Fruit fly (Drosophila melanogaster) whole organism, embryonic: ENCODE measurements around the gene CG7924.

Experiments used
- Bteb2 ChIP-seq: fragments of 200-800 bp; sonication (Bioruptor generic); optimal IDR thresholded peaks from 2 replicates; lab custom pipeline; 2016; ENCODE audit warnings: missing biosample characterization, missing genetic modification characterization
- CG10209 ChIP-seq: fragments of 200-800 bp; sonication (Bioruptor generic); optimal IDR thresholded peaks from 3 replicates; lab custom pipeline; 2017; ENCODE audit warnings: missing biosample characterization, mild to moderate bottlenecking, missing genetic modification characterization, missing genetic modification reagents
- CG12659 ChIP-seq: fragments of 200-800 bp; sonication (Bioruptor generic); optimal IDR thresholded peaks from 3 replicates; lab custom pipeline; 2017; ENCODE audit warnings: mild to moderate bottlenecking, missing biosample characterization, missing genetic modification reagents, missing genetic modification characterization
- CG13296 ChIP-seq: fragments of 200-800 bp; sonication (Bioruptor generic); optimal IDR thresholded peaks from 3 replicates; lab custom pipeline; 2018; ENCODE audit warnings: missing biosample characterization, mild to moderate bottlenecking, missing genetic modification characterization
- CG13775 ChIP-seq: fragments of 200-800 bp; sonication (Bioruptor generic); optimal IDR thresholded peaks from 3 replicates; lab custom pipeline; 2017; ENCODE audit warnings: missing biosample characterization, mild to moderate bottlenecking, missing genetic modification characterization
- CG16815 ChIP-seq: fragments of 200-800 bp; sonication (Bioruptor generic); optimal IDR thresholded peaks from 3 replicates; lab custom pipeline; 2017; ENCODE audit warnings: missing biosample characterization, mild to moderate bottlenecking, missing genetic modification characterization
- CG17186 ChIP-seq: fragments of 200-800 bp; sonication (Bioruptor generic); optimal IDR thresholded peaks from 3 replicates; lab custom pipeline; 2017; ENCODE audit warnings: missing biosample characterization, missing genetic modification reagents, missing genetic modification characterization
- CG17359 ChIP-seq: fragments of 200-800 bp; sonication (Bioruptor generic); optimal IDR thresholded peaks from 3 replicates; lab custom pipeline; 2018; ENCODE audit warnings: missing biosample characterization, mild to moderate bottlenecking, missing genetic modification characterization, moderate library complexity
- CG17361 ChIP-seq: fragments of 200-800 bp; sonication (Bioruptor generic); IDR thresholded peaks from 3 replicates; pipeline ENCODE4 v1.3.6; 2022; ENCODE audit warnings: missing biosample characterization, missing genetic modification characterization
- CG18262 ChIP-seq: fragments of 200-800 bp; optimal IDR thresholded peaks from 3 replicates; lab custom pipeline; 2019; ENCODE audit warnings: missing biosample characterization, mild to moderate bottlenecking, missing genetic modification characterization, moderate library complexity
- CG18599 ChIP-seq: fragments of 200-800 bp; sonication (Bioruptor generic); optimal IDR thresholded peaks from 3 replicates; lab custom pipeline; 2017; ENCODE audit warnings: missing biosample characterization, missing genetic modification characterization, mild to moderate bottlenecking, moderate library complexity, missing genetic modification reagents
- CG18619 ChIP-seq: fragments of 200-800 bp; sonication (Bioruptor generic); optimal IDR thresholded peaks from 3 replicates; lab custom pipeline; 2017; ENCODE audit warnings: missing biosample characterization, mild to moderate bottlenecking, missing genetic modification characterization
- CG31365 ChIP-seq: fragments of 200-800 bp; sonication (Bioruptor generic); optimal IDR thresholded peaks from 2 replicates; lab custom pipeline; 2018; ENCODE audit warnings: missing biosample characterization, mild to moderate bottlenecking, missing genetic modification characterization
- CG32767 ChIP-seq: fragments of 200-800 bp; sonication (Bioruptor generic); IDR thresholded peaks from 2 replicates; pipeline ENCODE4 v1.3.6; 2022; ENCODE audit warnings: missing biosample characterization, missing genetic modification characterization
- CG33557 ChIP-seq: fragments of 200-800 bp; sonication (Bioruptor generic); optimal IDR thresholded peaks from 2 replicates; lab custom pipeline; 2019; ENCODE audit warnings: missing biosample characterization, mild to moderate bottlenecking, missing genetic modification characterization, moderate library complexity
- CG3847 ChIP-seq: fragments of 200-800 bp; sonication (Bioruptor generic); IDR thresholded peaks from 2 replicates; pipeline ENCODE4 v1.3.6; 2022; ENCODE audit warnings: missing biosample characterization, missing genetic modification characterization
- CG4360 ChIP-seq: fragments of 200-800 bp; sonication (Bioruptor generic); IDR thresholded peaks from 2 replicates; pipeline ENCODE4 v1.3.6; 2022; ENCODE audit warnings: missing biosample characterization, missing genetic modification characterization
- CG4424 ChIP-seq: fragments of 200-800 bp; sonication (Bioruptor generic); optimal IDR thresholded peaks from 3 replicates; lab custom pipeline; 2016; ENCODE audit warnings: missing biosample characterization, missing genetic modification characterization
- CG6272 ChIP-seq: fragments of 200-800 bp; sonication (Bioruptor generic); IDR thresholded peaks from 2 replicates; pipeline ENCODE4 v1.3.6; 2022; ENCODE audit warnings: missing biosample characterization, missing genetic modification characterization
- CG6689 ChIP-seq: fragments of 200-800 bp; sonication (Bioruptor generic); IDR thresholded peaks from 2 replicates; pipeline ENCODE4 v1.3.6; 2022; ENCODE audit warnings: missing biosample characterization, missing genetic modification characterization
- CG8359 ChIP-seq: fragments of 200-800 bp; sonication (Bioruptor generic); optimal IDR thresholded peaks from 2 replicates; lab custom pipeline; 2017; ENCODE audit warnings: missing biosample characterization, mild to moderate bottlenecking, missing genetic modification characterization, borderline replicate concordance
- Deaf1 ChIP-seq: fragments of 200-800 bp; optimal IDR thresholded peaks from 3 replicates; lab custom pipeline; 2019; ENCODE audit warnings: missing biosample characterization, mild to moderate bottlenecking, missing genetic modification characterization, moderate library complexity
- Fer1 ChIP-seq: fragments of 200-800 bp; sonication (Bioruptor generic); optimal IDR thresholded peaks from 2 replicates; lab custom pipeline; 2017; ENCODE audit warnings: missing biosample characterization, mild to moderate bottlenecking, missing genetic modification characterization
- Fer2 ChIP-seq: fragments of 200-800 bp; sonication (Bioruptor generic); optimal IDR thresholded peaks from 2 replicates; lab custom pipeline; 2018; ENCODE audit warnings: missing biosample characterization, mild to moderate bottlenecking, missing genetic modification characterization, moderate library complexity
- GATAe ChIP-seq: fragments of 200-800 bp; sonication (Bioruptor generic); conservative IDR thresholded peaks from 2 replicates; pipeline ENCODE4 v1.3.6; 2022; ENCODE audit warnings: missing biosample characterization, missing genetic modification characterization
- HHEX ChIP-seq: fragments of 200-800 bp; sonication (Bioruptor generic); optimal IDR thresholded peaks from 3 replicates; lab custom pipeline; 2017; ENCODE audit warnings: missing biosample characterization, mild to moderate bottlenecking, missing genetic modification characterization, missing genetic modification reagents
- HmgD ChIP-seq: fragments of 200-800 bp; sonication (Bioruptor generic); optimal IDR thresholded peaks from 3 replicates; lab custom pipeline; 2016; ENCODE audit warnings: missing biosample characterization, missing genetic modification characterization
- Hr39 ChIP-seq: fragments of >200 bp; optimal IDR thresholded peaks from 2 replicates; lab custom pipeline; 2017
- Nf-YB ChIP-seq: fragments of 200-800 bp; sonication (Bioruptor generic); optimal IDR thresholded peaks from 3 replicates; lab custom pipeline; 2019; ENCODE audit warnings: missing biosample characterization, mild to moderate bottlenecking, missing genetic modification characterization, moderate library complexity
- Pdp1 ChIP-seq, 2 experiments: fragments of 200-800 bp; sonication (Bioruptor generic); optimal IDR thresholded peaks; 3 replicates each; lab custom pipeline; 2016; ENCODE audit warnings: missing biosample characterization in 2 of 2, missing genetic modification characterization in 2 of 2, mild to moderate bottlenecking in 1 of 2, moderate library complexity in 1 of 2
- Rx ChIP-seq: fragments of 200-800 bp; sonication (Bioruptor generic); IDR thresholded peaks from 2 replicates; pipeline ENCODE4 v1.3.6; 2022; ENCODE audit warnings: missing biosample characterization, missing genetic modification characterization
- Scr ChIP-seq: fragments of 200-800 bp; sonication (Bioruptor generic); IDR thresholded peaks from 2 replicates; pipeline ENCODE4 v1.3.6; 2022; ENCODE audit warnings: missing biosample characterization, missing genetic modification characterization; ENCODE audit not compliant: partially characterized antibody
- Taf1 ChIP-seq: fragments of 200-800 bp; sonication (Bioruptor generic); IDR thresholded peaks from 2 replicates; pipeline ENCODE4 v1.3.6; 2022; ENCODE audit warnings: missing biosample characterization, missing genetic modification characterization
- Trl ChIP-seq, 3 experiments: fragments of >200 bp in 2 of 3; fragments of 200-800 bp in 1 of 3; sonication (Bioruptor generic) in 1 of 3; optimal IDR thresholded peaks; 2 replicates in 1 of 3; 3 replicates in 2 of 3; lab custom pipeline; 2016 to 2017; ENCODE audit warnings: missing biosample characterization in 1 of 3, missing genetic modification characterization in 1 of 3
- Vsx1 ChIP-seq: fragments of 200-800 bp; sonication (Bioruptor generic); optimal IDR thresholded peaks from 2 replicates; lab custom pipeline; 2017; ENCODE audit warnings: missing biosample characterization, mild to moderate bottlenecking, missing genetic modification characterization, missing genetic modification reagents
- abd-A ChIP-seq: fragments of 200-800 bp; sonication (Bioruptor generic); optimal IDR thresholded peaks from 3 replicates; lab custom pipeline; 2019; ENCODE audit warnings: missing biosample characterization, mild to moderate bottlenecking, missing genetic modification characterization, moderate library complexity
- cas ChIP-seq: fragments of 200-800 bp; sonication (Bioruptor generic); IDR thresholded peaks from 2 replicates; pipeline ENCODE4 v1.3.6; 2022; ENCODE audit warnings: missing biosample characterization, missing genetic modification characterization
- chinmo ChIP-seq: fragments of 200-800 bp; sonication (Bioruptor generic); IDR thresholded peaks from 4 replicates; pipeline ENCODE4 v1.3.6; 2022; ENCODE audit warnings: missing biosample characterization, missing genetic modification characterization; ENCODE audit not compliant: partially characterized antibody
- dimm ChIP-seq: fragments of 200-800 bp; sonication (Bioruptor generic); IDR thresholded peaks from 2 replicates; pipeline ENCODE4 v1.3.6; 2022; ENCODE audit warnings: missing biosample characterization, missing genetic modification characterization
- oc ChIP-seq: fragments of 200-800 bp; sonication (Bioruptor generic); optimal IDR thresholded peaks from 2 replicates; lab custom pipeline; 2018; ENCODE audit warnings: missing biosample characterization, mild to moderate bottlenecking, missing genetic modification characterization, moderate library complexity
- sens ChIP-seq: fragments of 200-800 bp; sonication (Bioruptor generic); peaks from one replicate; lab custom pipeline; 2016; ENCODE audit warnings: missing biosample characterization, missing genetic modification characterization
- sug ChIP-seq: fragments of 200-800 bp; optimal IDR thresholded peaks from 2 replicates; lab custom pipeline; 2019; ENCODE audit warnings: missing biosample characterization, mild to moderate bottlenecking, missing genetic modification characterization, moderate library complexity
- tio ChIP-seq: fragments of 200-800 bp; sonication (Bioruptor generic); optimal IDR thresholded peaks from 2 replicates; lab custom pipeline; 2017; ENCODE audit warnings: missing biosample characterization, missing genetic modification characterization, inconsistent platforms
- vvl ChIP-seq: fragments of 200-800 bp; sonication (Bioruptor generic); IDR thresholded peaks from 2 replicates; pipeline ENCODE4 v1.3.6; 2022; ENCODE audit warnings: missing biosample characterization, missing genetic modification characterization
- yki ChIP-seq: fragments of >200 bp; optimal IDR thresholded peaks from 3 replicates; lab custom pipeline; 2018
- zen2 ChIP-seq: fragments of 200-800 bp; sonication (Bioruptor generic); IDR thresholded peaks from 3 replicates; pipeline ENCODE4 v1.3.6; 2022; ENCODE audit warnings: missing biosample characterization, missing genetic modification characterization; ENCODE audit not compliant: partially characterized antibody
- zf30C ChIP-seq: fragments of 200-800 bp; sonication (Bioruptor generic); optimal IDR thresholded peaks from 3 replicates; lab custom pipeline; 2018; ENCODE audit warnings: missing biosample characterization, mild to moderate bottlenecking, missing genetic modification characterization

Gene CG7924

dm6 chr3L:14272109-14273070 lies 39.1 kb downstream of the CG7924 start (continued):
- TF ChIP-seq CG18262 (tag; lab: Kevin White, UChicago) (peak; percentile 87), Fer2 (tag; lab: Kevin White, UChicago) (peak; percentile 30), CG3847 (peak; percentile 76), CG4360 (peak; percentile 85), CG13296 (GFP tag; lab: Kevin White, UChicago) (peak; percentile 14), tio (GFP tag; lab: Kevin White, UChicago) (peak; percentile 93), Rx (peak; percentile 59), CG32767 (peak; percentile 65; the same call in 1 of the 2 replicates), CG18599 (GFP tag; lab: Kevin White, UChicago) (peak; percentile 87), GATAe (GFP tag; lab: Robert Waterston, UW) (0 out of 2 replicates have a peak, but pooled peaks have one; percentile 17), CG33557 (GFP tag; lab: Kevin White, UChicago) (peak; percentile 96), CG16815 (GFP tag; lab: Kevin White, UChicago) (peak; percentile 88), vvl (GFP tag; lab: Robert Waterston, UW) (peak; percentile 68), Hr39 (lab: Kevin White, UChicago) (no peak), Bteb2 (GFP tag; lab: Kevin White, UChicago) (no peak), CG17186 (no peak), Taf1 (GFP tag; lab: Robert Waterston, UW) (0 out of 2 replicates have a peak, but pooled peaks have one; percentile 38), CG10209 (peak; percentile 94), chinmo (GFP tag; lab: Robert Waterston, UW) (0 out of 4 replicates have a peak, but pooled peaks have one; percentile 46), Vsx1 (GFP tag; lab: Kevin White, UChicago) (peak; percentile 89), zf30C (GFP tag; lab: Kevin White, UChicago) (peak; percentile 66), sens (GFP tag; lab: Kevin White, UChicago) (peak; percentile 88), yki (lab: Kevin White, UChicago) (peak; percentile 23), CG17361 (GFP tag; lab: Robert Waterston, UW) (peak; percentile 84), CG17359 (tag; lab: Kevin White, UChicago) (peak; percentile 90), cas (no peak), abd-A (tag; lab: Kevin White, UChicago) (no peak), Pdp1 (GFP tag; optimal IDR thresholded peaks at IDR 0.05; lab: Kevin White, UChicago) (peak in 1 of 2 experiments; percentile 42), CG4424 (GFP tag; lab: Kevin White, UChicago) (peak; percentile 68), CG8359 (GFP tag; lab: Kevin White, UChicago) (peak; percentile 78), CG6272 (GFP tag; lab: Robert Waterston, UW) (peak; percentile 44; the same call in 1 of the 2 replicates), dimm (GFP tag; lab: Robert Waterston, UW) (no peak), Deaf1 (tag; lab: Kevin White, UChicago) (peak; percentile 77), CG31365 (tag; lab: Kevin White, UChicago) (no peak), sug (peak; percentile 76), HHEX (GFP tag; lab: Kevin White, UChicago) (peak; percentile 83), CG12659 (GFP tag; lab: Kevin White, UChicago) (peak; percentile 94), oc (tag; lab: Kevin White, UChicago) (peak; percentile 76), Scr (no peak), zen2 (GFP tag; lab: Robert Waterston, UW) (0 out of 3 replicates have a peak, but pooled peaks have one; percentile 8), CG18619 (GFP tag; lab: Kevin White, UChicago) (peak; percentile 93), Fer1 (GFP tag; lab: Kevin White, UChicago) (peak; percentile 87), CG6689 (GFP tag; lab: Robert Waterston, UW) (peak; percentile 85), Nf-YB (GFP tag; lab: Kevin White, UChicago) (peak; percentile 84), Trl (optimal IDR thresholded peaks at IDR 0.05; lab: Kevin White, UChicago) (peak; percentile 83 to 86), Trl (GFP tag; optimal IDR thresholded peaks at IDR 0.05; lab: Kevin White, UChicago) (no peak), CG13775 (GFP tag; lab: Kevin White, UChicago) (peak; percentile 95), HmgD (GFP tag; lab: Kevin White, UChicago) (no peak)
